Fruit fly (Drosophila melanogaster) whole organism, prepupa: Measurements from ENCODE around the gene Ccp84Af.

Source experiments
- CG10669 ChIP-seq: fragments of 200-800 bp; sonication (Bioruptor generic); optimal IDR thresholded peaks from 3 replicates; lab custom pipeline; 2018; ENCODE audit warnings: missing biosample characterization, mild to moderate bottlenecking, missing genetic modification characterization, moderate library complexity
- CG11902 ChIP-seq: fragments of 200-800 bp; sonication (Bioruptor generic); optimal IDR thresholded peaks from 3 replicates; lab custom pipeline; 2016; ENCODE audit warnings: missing biosample characterization, missing genetic modification characterization
- CG3032 ChIP-seq: fragments of 200-800 bp; optimal IDR thresholded peaks from 2 replicates; lab custom pipeline; 2019; ENCODE audit warnings: missing biosample characterization, mild to moderate bottlenecking, missing genetic modification characterization, moderate library complexity
- CG4318 ChIP-seq: fragments of 200-800 bp; sonication (Bioruptor generic); optimal IDR thresholded peaks from 3 replicates; lab custom pipeline; 2017; ENCODE audit warnings: missing biosample characterization, mild to moderate bottlenecking, missing genetic modification characterization
- CG6163 ChIP-seq: fragments of 200-800 bp; sonication (Bioruptor generic); IDR thresholded peaks from 3 replicates; pipeline ENCODE4 v1.3.6; 2022; ENCODE audit warnings: missing biosample characterization, missing genetic modification characterization
- CG6808 ChIP-seq: fragments of 200-800 bp; sonication (Bioruptor generic); optimal IDR thresholded peaks from 3 replicates; lab custom pipeline; 2017; ENCODE audit warnings: missing biosample characterization, missing genetic modification characterization, mild to moderate bottlenecking, moderate library complexity, missing genetic modification reagents
- CG8119 ChIP-seq: fragments of 200-800 bp; sonication (Bioruptor generic); IDR thresholded peaks from 3 replicates; pipeline ENCODE4 v1.3.6; 2022; ENCODE audit warnings: missing biosample characterization, missing genetic modification characterization
- Gug ChIP-seq: fragments of 200-800 bp; sonication (Bioruptor generic); IDR thresholded peaks from 2 replicates; pipeline ENCODE4 v1.3.6; 2022; ENCODE audit warnings: missing biosample characterization, missing genetic modification characterization
- Hr4 ChIP-seq: fragments of 200-800 bp; sonication (Bioruptor generic); optimal IDR thresholded peaks from 3 replicates; lab custom pipeline; 2016; ENCODE audit warnings: missing biosample characterization, missing genetic modification characterization
- Sox102F ChIP-seq: fragments of 200-800 bp; sonication (Bioruptor generic); optimal IDR thresholded peaks from 2 replicates; lab custom pipeline; 2016; ENCODE audit warnings: missing biosample characterization, mild to moderate bottlenecking, missing genetic modification characterization
- fd59A ChIP-seq: fragments of 200-800 bp; sonication (Bioruptor generic); optimal IDR thresholded peaks from 2 replicates; lab custom pipeline; 2017; ENCODE audit warnings: missing biosample characterization, mild to moderate bottlenecking, missing genetic modification characterization, missing genetic modification reagents
- net ChIP-seq: fragments of 200-800 bp; sonication (Bioruptor generic); optimal IDR thresholded peaks from 3 replicates; lab custom pipeline; 2016; ENCODE audit warnings: missing biosample characterization, missing genetic modification characterization
- pdm3 ChIP-seq: fragments of 200-800 bp; sonication (Bioruptor generic); optimal IDR thresholded peaks from 3 replicates; lab custom pipeline; 2016; ENCODE audit warnings: missing biosample characterization, missing genetic modification characterization
- svp ChIP-seq: fragments of 200-800 bp; sonication (Bioruptor generic); peaks from one replicate; lab custom pipeline; 2016; ENCODE audit warnings: missing biosample characterization, missing genetic modification characterization

dm6 chr3R:6646740-6647139 is 43.3 kb downstream of the Ccp84Af start, which contains the start of gene Taf1:
- TF ChIP-seq CG3032 (tag; lab: Kevin White, UChicago) = no peak
- no peak for TF ChIP-seq CG10669
- TF ChIP-seq Sox102F (GFP tag; lab: Kevin White, UChicago) = no peak
- TF ChIP-seq fd59A (GFP tag; lab: Kevin White, UChicago) = no peak
- TF ChIP-seq CG8119 (GFP tag; lab: Robert Waterston, UW) = no peak
- TF ChIP-seq net = no peak
- TF ChIP-seq Gug = no peak
- no peak for TF ChIP-seq CG11902
- no peak for TF ChIP-seq Hr4
- no peak for TF ChIP-seq CG4318
- no peak for TF ChIP-seq CG6808 (GFP tag; lab: Kevin White, UChicago)
- no peak for TF ChIP-seq CG6163 (GFP tag; lab: Robert Waterston, UW)
- TF ChIP-seq svp = no peak
- TF ChIP-seq pdm3 (GFP tag; lab: Kevin White, UChicago) = no peak
